Fruit fly (Drosophila melanogaster) whole organism, embryonic: Measurements from ENCODE around the gene Catsup.

Experiments used
- Ada2b ChIP-seq: fragments of 200-800 bp; sonication (Bioruptor generic); IDR thresholded peaks from 2 replicates; pipeline ENCODE4 v1.3.6; 2022; ENCODE audit warnings: missing biosample characterization, missing genetic modification characterization
- CG10979 ChIP-seq: fragments of 200-800 bp; sonication (Bioruptor generic); optimal IDR thresholded peaks from 2 replicates; lab custom pipeline; 2018; ENCODE audit warnings: missing biosample characterization, mild to moderate bottlenecking, missing genetic modification characterization, moderate library complexity
- CG11723 ChIP-seq: fragments of 200-800 bp; sonication (Bioruptor generic); optimal IDR thresholded peaks from 2 replicates; lab custom pipeline; 2017; ENCODE audit warnings: missing biosample characterization, mild to moderate bottlenecking, missing genetic modification characterization
- CG12104 ChIP-seq: fragments of 200-800 bp; sonication (Bioruptor generic); optimal IDR thresholded peaks from 3 replicates; lab custom pipeline; 2016; ENCODE audit warnings: missing biosample characterization, missing genetic modification characterization
- CG13624 ChIP-seq: fragments of 200-800 bp; sonication (Bioruptor generic); optimal IDR thresholded peaks from 2 replicates; lab custom pipeline; 2016; ENCODE audit warnings: missing biosample characterization, missing genetic modification characterization
- CG14667 ChIP-seq: fragments of 200-800 bp; sonication (Bioruptor generic); IDR thresholded peaks from 2 replicates; pipeline ENCODE4 v1.3.6; 2022; ENCODE audit warnings: missing biosample characterization, missing genetic modification characterization
- CG15073 ChIP-seq: fragments of 200-800 bp; sonication (Bioruptor generic); optimal IDR thresholded peaks from 2 replicates; lab custom pipeline; 2016; ENCODE audit warnings: missing biosample characterization, missing genetic modification characterization
- CG1832 ChIP-seq: fragments of 200-800 bp; sonication (Bioruptor generic); optimal IDR thresholded peaks from 2 replicates; lab custom pipeline; 2017; ENCODE audit warnings: missing biosample characterization, mild to moderate bottlenecking, missing genetic modification characterization, inconsistent platforms
- CG18764 ChIP-seq: fragments of 200-800 bp; sonication (Bioruptor generic); optimal IDR thresholded peaks from 3 replicates; lab custom pipeline; 2016; ENCODE audit warnings: missing biosample characterization, missing genetic modification characterization
- CG2129 ChIP-seq: fragments of 200-800 bp; sonication (Bioruptor generic); IDR thresholded peaks from 2 replicates; pipeline ENCODE4 v1.3.6; 2022; ENCODE audit warnings: missing biosample characterization, missing genetic modification characterization; ENCODE audit not compliant: partially characterized antibody
- CG30403 ChIP-seq: fragments of 200-800 bp; sonication (Bioruptor generic); optimal IDR thresholded peaks from 3 replicates; lab custom pipeline; 2016; ENCODE audit warnings: missing biosample characterization, missing genetic modification characterization
- CG33557 ChIP-seq: fragments of 200-800 bp; sonication (Bioruptor generic); optimal IDR thresholded peaks from 2 replicates; lab custom pipeline; 2019; ENCODE audit warnings: missing biosample characterization, mild to moderate bottlenecking, missing genetic modification characterization, moderate library complexity
- CG34224 ChIP-seq: fragments of 200-800 bp; sonication (Bioruptor generic); IDR thresholded peaks from 3 replicates; pipeline ENCODE4 v1.3.6; 2022; ENCODE audit warnings: missing biosample characterization, missing genetic modification characterization; ENCODE audit not compliant: partially characterized antibody
- CG6254 ChIP-seq: fragments of 200-800 bp; sonication (Bioruptor generic); optimal IDR thresholded peaks from 3 replicates; lab custom pipeline; 2017; ENCODE audit warnings: mild to moderate bottlenecking, missing biosample characterization, missing genetic modification reagents, missing genetic modification characterization
- CG6683 ChIP-seq: fragments of 200-800 bp; sonication (Bioruptor generic); optimal IDR thresholded peaks from 2 replicates; lab custom pipeline; 2017; ENCODE audit warnings: missing biosample characterization, mild to moderate bottlenecking, missing genetic modification characterization, missing genetic modification reagents
- CG7372 ChIP-seq: fragments of 200-800 bp; sonication (Bioruptor generic); IDR thresholded peaks from 2 replicates; pipeline ENCODE4 v1.3.6; 2022; ENCODE audit warnings: missing biosample characterization, missing genetic modification characterization
- CG7745 ChIP-seq: fragments of 200-800 bp; sonication (Bioruptor generic); optimal IDR thresholded peaks from 2 replicates; lab custom pipeline; 2018; ENCODE audit warnings: missing biosample characterization, mild to moderate bottlenecking, missing genetic modification characterization, moderate library complexity
- Drgx ChIP-seq: fragments of 200-800 bp; sonication (Bioruptor generic); IDR thresholded peaks from 2 replicates; pipeline ENCODE4 v1.3.6; 2022; ENCODE audit warnings: missing biosample characterization, missing genetic modification characterization
- Fer3 ChIP-seq: fragments of 200-800 bp; sonication (Bioruptor generic); optimal IDR thresholded peaks from 2 replicates; lab custom pipeline; 2018; ENCODE audit warnings: missing biosample characterization, mild to moderate bottlenecking, missing genetic modification characterization, moderate library complexity
- Gsc ChIP-seq: fragments of 200-800 bp; sonication (Bioruptor generic); IDR thresholded peaks from 2 replicates; pipeline ENCODE4 v1.3.6; 2022; ENCODE audit warnings: missing biosample characterization, missing genetic modification characterization
- Lpt ChIP-seq: fragments of >200 bp; optimal IDR thresholded peaks from 2 replicates; lab custom pipeline; 2018; ENCODE audit warnings: missing biosample characterization, missing genetic modification characterization
- NFAT ChIP-seq: fragments of 200-800 bp; sonication (Bioruptor generic); IDR thresholded peaks from 2 replicates; pipeline ENCODE4 v1.3.6; 2022; ENCODE audit warnings: missing biosample characterization, missing genetic modification characterization
- Nf-YC ChIP-seq: fragments of 200-800 bp; optimal IDR thresholded peaks from 3 replicates; lab custom pipeline; 2019; ENCODE audit warnings: missing biosample characterization, mild to moderate bottlenecking, missing genetic modification characterization, moderate library complexity
- Oli ChIP-seq: fragments of 200-800 bp; sonication (Bioruptor generic); optimal IDR thresholded peaks from 2 replicates; lab custom pipeline; 2018; ENCODE audit warnings: missing biosample characterization, mild to moderate bottlenecking, missing genetic modification characterization, moderate library complexity
- Sin3A ChIP-seq: fragments of >200 bp; optimal IDR thresholded peaks from 2 replicates; lab custom pipeline; 2018
- Stat92E ChIP-seq, 3 experiments: fragments of >200 bp in 2 of 3; fragments of 200-800 bp in 1 of 3; sonication (Bioruptor generic) in 1 of 3; optimal IDR thresholded peaks; 2 replicates each; lab custom pipeline; 2017 to 2019; ENCODE audit warnings: missing biosample characterization in 3 of 3, missing genetic modification characterization in 3 of 3, mild to moderate bottlenecking in 1 of 3, moderate library complexity in 1 of 3
- bab2 ChIP-seq: fragments of 200-800 bp; sonication (Bioruptor generic); optimal IDR thresholded peaks from 2 replicates; lab custom pipeline; 2016; ENCODE audit warnings: missing biosample characterization, missing genetic modification characterization
- chinmo ChIP-seq: fragments of 200-800 bp; sonication (Bioruptor generic); IDR thresholded peaks from 4 replicates; pipeline ENCODE4 v1.3.6; 2022; ENCODE audit warnings: missing biosample characterization, missing genetic modification characterization; ENCODE audit not compliant: partially characterized antibody
- crc ChIP-seq: fragments of 200-800 bp; sonication (Bioruptor generic); optimal IDR thresholded peaks from 2 replicates; lab custom pipeline; 2016; ENCODE audit warnings: missing biosample characterization, missing genetic modification characterization
- ewg ChIP-seq: fragments of 200-800 bp; sonication (Bioruptor generic); optimal IDR thresholded peaks from 3 replicates; lab custom pipeline; 2017; ENCODE audit warnings: mild to moderate bottlenecking, missing biosample characterization, missing genetic modification reagents, missing genetic modification characterization
- gsb ChIP-seq: fragments of 200-800 bp; sonication (Bioruptor generic); IDR thresholded peaks from 2 replicates; pipeline ENCODE4 v1.3.6; 2022; ENCODE audit warnings: missing biosample characterization, missing genetic modification characterization
- gt ChIP-seq: fragments of 200-800 bp; sonication (Bioruptor generic); IDR thresholded peaks from 2 replicates; pipeline ENCODE4 v1.3.6; 2022; ENCODE audit warnings: missing biosample characterization, missing genetic modification characterization
- maf-S ChIP-seq: fragments of 200-800 bp; sonication (Bioruptor generic); optimal IDR thresholded peaks from 2 replicates; lab custom pipeline; 2016; ENCODE audit warnings: missing biosample characterization, missing genetic modification characterization
- mld ChIP-seq: fragments of 200-800 bp; sonication (Bioruptor generic); IDR thresholded peaks from 3 replicates; pipeline ENCODE4 v1.3.6; 2022; ENCODE audit warnings: missing biosample characterization, missing genetic modification characterization; ENCODE audit not compliant: partially characterized antibody
- nau ChIP-seq: fragments of 200-800 bp; sonication (Bioruptor generic); optimal IDR thresholded peaks from 3 replicates; lab custom pipeline; 2017; ENCODE audit warnings: missing biosample characterization, mild to moderate bottlenecking, missing genetic modification characterization, missing genetic modification reagents
- pb ChIP-seq: fragments of 200-800 bp; sonication (Bioruptor generic); optimal IDR thresholded peaks from 3 replicates; lab custom pipeline; 2016; ENCODE audit warnings: missing biosample characterization, missing genetic modification characterization
- peb ChIP-seq: fragments of 200-800 bp; sonication (Bioruptor generic); IDR thresholded peaks from 2 replicates; pipeline ENCODE4 v1.3.6; 2022; ENCODE audit warnings: missing biosample characterization, missing genetic modification characterization
- pho ChIP-seq: fragments of 200-800 bp; sonication (Bioruptor generic); optimal IDR thresholded peaks from 2 replicates; lab custom pipeline; 2016; ENCODE audit warnings: missing biosample characterization, missing genetic modification characterization
- pros ChIP-seq: fragments of 200-800 bp; sonication (Bioruptor generic); optimal IDR thresholded peaks from 3 replicates; lab custom pipeline; 2019; ENCODE audit warnings: missing biosample characterization, mild to moderate bottlenecking, missing genetic modification characterization, moderate library complexity
- rib ChIP-seq: fragments of 200-800 bp; sonication (Bioruptor generic); IDR thresholded peaks from 2 replicates; pipeline ENCODE4 v1.3.6; 2022; ENCODE audit warnings: missing biosample characterization, missing genetic modification characterization
- row ChIP-seq: fragments of 200-800 bp; sonication (Bioruptor generic); IDR thresholded peaks from 3 replicates; pipeline ENCODE4 v1.3.6; 2022; ENCODE audit warnings: missing biosample characterization, missing genetic modification characterization
- sens ChIP-seq: fragments of 200-800 bp; sonication (Bioruptor generic); peaks from one replicate; lab custom pipeline; 2016; ENCODE audit warnings: missing biosample characterization, missing genetic modification characterization
- slou ChIP-seq: fragments of 200-800 bp; sonication (Bioruptor generic); optimal IDR thresholded peaks from 3 replicates; lab custom pipeline; 2016; ENCODE audit warnings: missing biosample characterization, missing genetic modification characterization
- sr ChIP-seq: fragments of 200-800 bp; sonication (Bioruptor generic); IDR thresholded peaks from 3 replicates; pipeline ENCODE4 v1.3.6; 2022; ENCODE audit warnings: missing biosample characterization, missing genetic modification characterization
- stc ChIP-seq: fragments of 200-800 bp; sonication (Bioruptor generic); IDR thresholded peaks from 2 replicates; pipeline ENCODE4 v1.3.6; 2022; ENCODE audit warnings: missing biosample characterization, missing genetic modification characterization
- tio ChIP-seq: fragments of 200-800 bp; sonication (Bioruptor generic); optimal IDR thresholded peaks from 2 replicates; lab custom pipeline; 2017; ENCODE audit warnings: missing biosample characterization, missing genetic modification characterization, inconsistent platforms
- unc-4 ChIP-seq: fragments of 200-800 bp; sonication (Bioruptor generic); IDR thresholded peaks from 2 replicates; pipeline ENCODE4 v1.3.6; 2022; ENCODE audit warnings: missing biosample characterization, missing genetic modification characterization; ENCODE audit not compliant: partially characterized antibody
- usp ChIP-seq: fragments of >200 bp; optimal IDR thresholded peaks from 2 replicates; lab custom pipeline; 2017; ENCODE audit warnings: missing biosample characterization, missing genetic modification characterization
- wor ChIP-seq: fragments of 200-800 bp; sonication (Bioruptor generic); IDR thresholded peaks from 2 replicates; pipeline ENCODE4 v1.3.6; 2022; ENCODE audit warnings: missing biosample characterization, missing genetic modification characterization

Gene Catsup

dm6 chr2L:19023972-19024743, 17.5 kb upstream of the Catsup start (continued):
- TF ChIP-seq CG15073 (GFP tag; lab: Kevin White, UChicago) = no peak
- TF ChIP-seq unc-4 (GFP tag; lab: Robert Waterston, UW) = 0 out of 2 replicates have a peak, but pooled peaks have one; percentile 29
- TF ChIP-seq wor (GFP tag; lab: Robert Waterston, UW) = peak; percentile 47; the same call in 1 of the 2 replicates
- TF ChIP-seq Gsc (GFP tag; lab: Robert Waterston, UW) = no peak
- TF ChIP-seq Nf-YC = peak; percentile 66
- TF ChIP-seq CG10979 (tag; lab: Kevin White, UChicago) = peak; percentile 69
- TF ChIP-seq stc (GFP tag; lab: Robert Waterston, UW) = peak; percentile 41; the same call in 1 of the 2 replicates
- no peak for TF ChIP-seq CG2129 (GFP tag; lab: Robert Waterston, UW)
- TF ChIP-seq CG30403 (GFP tag; lab: Kevin White, UChicago) = peak; percentile 80
- peak; percentile 40 for TF ChIP-seq tio (GFP tag; lab: Kevin White, UChicago)
- peak; percentile 33 for TF ChIP-seq CG12104 (GFP tag; lab: Kevin White, UChicago)
- TF ChIP-seq gt = no peak
- peak; percentile 70 for TF ChIP-seq row (GFP tag; lab: Robert Waterston, UW)
- TF ChIP-seq maf-S (GFP tag; lab: Kevin White, UChicago) = no peak
- peak; percentile 54 for TF ChIP-seq nau (GFP tag; lab: Kevin White, UChicago)
- TF ChIP-seq peb (GFP tag; lab: Robert Waterston, UW) = no peak; the same call in 1 of the 2 replicates
- TF ChIP-seq Ada2b (GFP tag; lab: Robert Waterston, UW) = peak; percentile 39; the same call in 1 of the 2 replicates
- no peak for TF ChIP-seq Stat92E (GFP tag; optimal IDR thresholded peaks at IDR 0.05; lab: Kevin White, UChicago)
- TF ChIP-seq NFAT (GFP tag; lab: Robert Waterston, UW) = no peak
- TF ChIP-seq ewg = peak; percentile 38
- TF ChIP-seq CG18764 (GFP tag; lab: Kevin White, UChicago) = peak; percentile 12
- TF ChIP-seq mld (GFP tag; lab: Robert Waterston, UW) = no peak
- TF ChIP-seq pb (GFP tag; lab: Kevin White, UChicago) = no peak
- peak; percentile 13 for TF ChIP-seq pho
- TF ChIP-seq CG33557 (GFP tag; lab: Kevin White, UChicago) = no peak
- no peak for TF ChIP-seq Lpt (GFP tag; lab: Kevin White, UChicago)
- TF ChIP-seq CG1832 (GFP tag; lab: Kevin White, UChicago) = no peak
- TF ChIP-seq CG14667 = peak; percentile 21; the same call in 1 of the 2 replicates
- no peak for TF ChIP-seq CG34224 (GFP tag; lab: Robert Waterston, UW)
- TF ChIP-seq Fer3 = peak; percentile 77
- TF ChIP-seq CG6683 = peak; percentile 69
- peak; percentile 4 for TF ChIP-seq CG6254 (GFP tag; lab: Kevin White, UChicago)
- TF ChIP-seq usp (GFP tag; lab: Kevin White, UChicago) = no peak
- no peak for TF ChIP-seq Sin3A
- TF ChIP-seq sens (GFP tag; lab: Kevin White, UChicago) = peak; percentile 88
- no peak for TF ChIP-seq rib
- peak; percentile 5 for TF ChIP-seq bab2
- TF ChIP-seq CG11723 (GFP tag; lab: Kevin White, UChicago) = peak; percentile 41
- no peak for TF ChIP-seq CG7745
- TF ChIP-seq Oli (tag; lab: Kevin White, UChicago) = peak; percentile 80
- TF ChIP-seq CG7372 (GFP tag; lab: Robert Waterston, UW) = peak; percentile 10; the same call in 1 of the 2 replicates
- no peak for TF ChIP-seq sr (GFP tag; lab: Robert Waterston, UW)
- TF ChIP-seq pros (GFP tag; lab: Kevin White, UChicago) = no peak
- peak; percentile 56 for TF ChIP-seq slou (GFP tag; lab: Kevin White, UChicago)
- TF ChIP-seq crc = no peak
- TF ChIP-seq gsb = no peak
- 0 out of 4 replicates have a peak, but pooled peaks have one; percentile 38 for TF ChIP-seq chinmo
- peak; percentile 5 for TF ChIP-seq CG13624 (GFP tag; lab: Kevin White, UChicago)
- no peak for TF ChIP-seq Drgx (GFP tag; lab: Robert Waterston, UW)
